Fruit fly (Drosophila melanogaster) whole organism, prepupa: ENCODE results near the gene NPF.

Source experiments
- Blimp-1 ChIP-seq: fragments of 200-800 bp; sonication (Bioruptor generic); optimal IDR thresholded peaks from 3 replicates; lab custom pipeline; 2017; ENCODE audit warnings: missing biosample characterization, missing genetic modification characterization, mild to moderate bottlenecking, moderate library complexity, missing genetic modification reagents
- CG10669 ChIP-seq: fragments of 200-800 bp; sonication (Bioruptor generic); optimal IDR thresholded peaks from 3 replicates; lab custom pipeline; 2018; ENCODE audit warnings: missing biosample characterization, mild to moderate bottlenecking, missing genetic modification characterization, moderate library complexity
- CG11294 ChIP-seq: fragments of 200-800 bp; sonication (Bioruptor generic); IDR thresholded peaks from 2 replicates; pipeline ENCODE4 v1.3.6; 2022; ENCODE audit warnings: missing biosample characterization, missing genetic modification characterization
- CG11902 ChIP-seq: fragments of 200-800 bp; sonication (Bioruptor generic); optimal IDR thresholded peaks from 3 replicates; lab custom pipeline; 2016; ENCODE audit warnings: missing biosample characterization, missing genetic modification characterization
- CG1621 ChIP-seq: fragments of 200-800 bp; sonication (Bioruptor generic); optimal IDR thresholded peaks from 3 replicates; lab custom pipeline; 2018; ENCODE audit warnings: missing biosample characterization, mild to moderate bottlenecking, missing genetic modification characterization
- CG16779 ChIP-seq: fragments of 200-800 bp; sonication (Bioruptor generic); optimal IDR thresholded peaks from 3 replicates; lab custom pipeline; 2017; ENCODE audit warnings: missing biosample characterization, mild to moderate bottlenecking, missing genetic modification characterization
- CG3032 ChIP-seq: fragments of 200-800 bp; optimal IDR thresholded peaks from 2 replicates; lab custom pipeline; 2019; ENCODE audit warnings: missing biosample characterization, mild to moderate bottlenecking, missing genetic modification characterization, moderate library complexity
- CG31627 ChIP-seq: fragments of 200-800 bp; sonication (Bioruptor generic); optimal IDR thresholded peaks from 3 replicates; lab custom pipeline; 2016; ENCODE audit warnings: missing biosample characterization, missing genetic modification characterization
- CG32006 ChIP-seq: fragments of 200-800 bp; sonication (Bioruptor generic); optimal IDR thresholded peaks from 3 replicates; lab custom pipeline; 2017; ENCODE audit warnings: missing biosample characterization, mild to moderate bottlenecking, missing genetic modification characterization
- CG34406 ChIP-seq: fragments of 200-800 bp; sonication (Bioruptor generic); optimal IDR thresholded peaks from 3 replicates; lab custom pipeline; 2016; ENCODE audit warnings: missing biosample characterization, missing genetic modification characterization
- CG6276 ChIP-seq: fragments of 200-800 bp; sonication (Bioruptor generic); optimal IDR thresholded peaks from 2 replicates; lab custom pipeline; 2017; ENCODE audit warnings: missing biosample characterization, mild to moderate bottlenecking, missing genetic modification characterization
- CG6792 ChIP-seq: fragments of 200-800 bp; sonication (Bioruptor generic); optimal IDR thresholded peaks from 3 replicates; lab custom pipeline; 2016; ENCODE audit warnings: missing biosample characterization, missing genetic modification characterization
- CG6808 ChIP-seq: fragments of 200-800 bp; sonication (Bioruptor generic); optimal IDR thresholded peaks from 3 replicates; lab custom pipeline; 2017; ENCODE audit warnings: missing biosample characterization, missing genetic modification characterization, mild to moderate bottlenecking, moderate library complexity, missing genetic modification reagents
- CG6854 ChIP-seq: fragments of 200-800 bp; sonication (Bioruptor generic); optimal IDR thresholded peaks from 2 replicates; lab custom pipeline; 2017; ENCODE audit warnings: missing biosample characterization, mild to moderate bottlenecking, missing genetic modification characterization
- CG7368 ChIP-seq: fragments of 200-800 bp; sonication (Bioruptor generic); optimal IDR thresholded peaks from 3 replicates; lab custom pipeline; 2016; ENCODE audit warnings: missing biosample characterization, missing genetic modification characterization
- CG8119 ChIP-seq: fragments of 200-800 bp; sonication (Bioruptor generic); IDR thresholded peaks from 3 replicates; pipeline ENCODE4 v1.3.6; 2022; ENCODE audit warnings: missing biosample characterization, missing genetic modification characterization
- CG8319 ChIP-seq: fragments of 200-800 bp; sonication (Bioruptor generic); optimal IDR thresholded peaks from 3 replicates; lab custom pipeline; 2016; ENCODE audit warnings: missing biosample characterization, missing genetic modification characterization
- Eip75B ChIP-seq: fragments of 200-800 bp; sonication (Bioruptor generic); optimal IDR thresholded peaks from 3 replicates; lab custom pipeline; 2016; ENCODE audit warnings: missing biosample characterization, missing genetic modification characterization
- Ets21C ChIP-seq: fragments of 200-800 bp; sonication (Bioruptor generic); optimal IDR thresholded peaks from 3 replicates; lab custom pipeline; 2016; ENCODE audit warnings: missing biosample characterization, missing genetic modification characterization
- Gug ChIP-seq: fragments of 200-800 bp; sonication (Bioruptor generic); IDR thresholded peaks from 2 replicates; pipeline ENCODE4 v1.3.6; 2022; ENCODE audit warnings: missing biosample characterization, missing genetic modification characterization
- Hr39 ChIP-seq: fragments of 200-800 bp; sonication (Bioruptor generic); optimal IDR thresholded peaks from 2 replicates; lab custom pipeline; 2016; ENCODE audit warnings: missing biosample characterization, missing genetic modification characterization
- Hr4 ChIP-seq: fragments of 200-800 bp; sonication (Bioruptor generic); optimal IDR thresholded peaks from 3 replicates; lab custom pipeline; 2016; ENCODE audit warnings: missing biosample characterization, missing genetic modification characterization
- OdsH ChIP-seq: fragments of 200-800 bp; sonication (Bioruptor generic); optimal IDR thresholded peaks from 3 replicates; lab custom pipeline; 2016; ENCODE audit warnings: missing biosample characterization, missing genetic modification characterization
- Smox ChIP-seq: fragments of 200-800 bp; sonication (Bioruptor generic); optimal IDR thresholded peaks from 3 replicates; lab custom pipeline; 2016; ENCODE audit warnings: missing biosample characterization, missing genetic modification characterization
- Sox14 ChIP-seq: fragments of 200-800 bp; sonication (Bioruptor generic); optimal IDR thresholded peaks from 3 replicates; lab custom pipeline; 2016; ENCODE audit warnings: missing biosample characterization, missing genetic modification characterization
- Sox15 ChIP-seq: fragments of 200-800 bp; sonication (Bioruptor generic); optimal IDR thresholded peaks from 3 replicates; lab custom pipeline; 2016; ENCODE audit warnings: missing biosample characterization, missing genetic modification characterization
- achi ChIP-seq: fragments of 200-800 bp; sonication (Bioruptor generic); optimal IDR thresholded peaks from 3 replicates; lab custom pipeline; 2016; ENCODE audit warnings: missing biosample characterization, missing genetic modification characterization
- cyc ChIP-seq: fragments of 200-800 bp; sonication (Bioruptor generic); optimal IDR thresholded peaks from 3 replicates; lab custom pipeline; 2016; ENCODE audit warnings: missing biosample characterization, missing genetic modification characterization
- fd59A ChIP-seq: fragments of 200-800 bp; sonication (Bioruptor generic); optimal IDR thresholded peaks from 2 replicates; lab custom pipeline; 2017; ENCODE audit warnings: missing biosample characterization, mild to moderate bottlenecking, missing genetic modification characterization, missing genetic modification reagents
- fkh ChIP-seq: fragments of 200-800 bp; sonication (Bioruptor generic); optimal IDR thresholded peaks from 3 replicates; lab custom pipeline; 2017; ENCODE audit warnings: missing biosample characterization, mild to moderate bottlenecking, missing genetic modification characterization, moderate library complexity
- lz ChIP-seq: fragments of 200-800 bp; sonication (Bioruptor generic); optimal IDR thresholded peaks from 3 replicates; lab custom pipeline; 2016; ENCODE audit warnings: missing biosample characterization, missing genetic modification characterization
- net ChIP-seq: fragments of 200-800 bp; sonication (Bioruptor generic); optimal IDR thresholded peaks from 3 replicates; lab custom pipeline; 2016; ENCODE audit warnings: missing biosample characterization, missing genetic modification characterization
- pdm3 ChIP-seq: fragments of 200-800 bp; sonication (Bioruptor generic); optimal IDR thresholded peaks from 3 replicates; lab custom pipeline; 2016; ENCODE audit warnings: missing biosample characterization, missing genetic modification characterization
- salr ChIP-seq, 2 experiments: fragments of 200-800 bp; sonication (Bioruptor generic); optimal IDR thresholded peaks; 3 replicates each; lab custom pipeline; 2016 to 2018; ENCODE audit warnings: missing biosample characterization in 2 of 2, missing genetic modification characterization in 2 of 2, mild to moderate bottlenecking in 1 of 2
- svp ChIP-seq: fragments of 200-800 bp; sonication (Bioruptor generic); peaks from one replicate; lab custom pipeline; 2016; ENCODE audit warnings: missing biosample characterization, missing genetic modification characterization
- vri ChIP-seq: fragments of 200-800 bp; sonication (Bioruptor generic); optimal IDR thresholded peaks from 3 replicates; lab custom pipeline; 2016; ENCODE audit warnings: missing biosample characterization, mild to moderate bottlenecking, missing genetic modification characterization

The NPF gene

dm6 chr3R:16655494-16656493, 46.8 kb downstream of the NPF start, which contains the start of gene modSP (continued):
- peak; percentile 37; the same call in 1 of the 3 replicates for TF ChIP-seq CG8119 (GFP tag; lab: Robert Waterston, UW)
- peak; percentile 49 for TF ChIP-seq Smox (GFP tag; lab: Kevin White, UChicago)
- peak; percentile 87 for TF ChIP-seq svp
- no peak for TF ChIP-seq CG16779 (tag; lab: Kevin White, UChicago)
- peak; percentile 50 for TF ChIP-seq achi
- TF ChIP-seq vri (GFP tag; lab: Kevin White, UChicago), result peak; percentile 51
- no peak; the same call in 1 of the 2 replicates for TF ChIP-seq Gug (GFP tag; lab: Robert Waterston, UW)
- peak; percentile 47 for TF ChIP-seq OdsH (GFP tag; lab: Kevin White, UChicago)
- TF ChIP-seq Sox15 (GFP tag; lab: Kevin White, UChicago), result peak; percentile 29
- TF ChIP-seq net (GFP tag; lab: Kevin White, UChicago), result peak; percentile 19
- peak; percentile 18 for TF ChIP-seq CG7368 (GFP tag; lab: Kevin White, UChicago)
- no peak for TF ChIP-seq CG11294 (GFP tag; lab: Robert Waterston, UW)
- TF ChIP-seq salr (GFP tag; optimal IDR thresholded peaks at IDR 0.05; lab: Kevin White, UChicago), result peak in 1 of 2 experiments; percentile 15
- peak; percentile 48 for TF ChIP-seq CG32006 (GFP tag; lab: Kevin White, UChicago)
- TF ChIP-seq Eip75B (GFP tag; lab: Kevin White, UChicago), result peak; percentile 61
- peak; percentile 37 for TF ChIP-seq Ets21C (GFP tag; lab: Kevin White, UChicago)
- peak; percentile 59 for TF ChIP-seq fkh (GFP tag; lab: Kevin White, UChicago)
- TF ChIP-seq CG31627, result peak; percentile 58
- no peak for TF ChIP-seq fd59A
- TF ChIP-seq Blimp-1 (GFP tag; lab: Kevin White, UChicago), result no peak
- TF ChIP-seq Sox14, result peak; percentile 55
- no peak for TF ChIP-seq CG6276
- TF ChIP-seq CG1621, result peak; percentile 57
- TF ChIP-seq CG11902 (GFP tag; lab: Kevin White, UChicago), result no peak
- TF ChIP-seq CG6792 (GFP tag; lab: Kevin White, UChicago), result peak; percentile 31
- peak; percentile 25 for TF ChIP-seq CG3032
- peak; percentile 52 for TF ChIP-seq cyc (GFP tag; lab: Kevin White, UChicago)
- peak; percentile 57 for TF ChIP-seq Hr4
- TF ChIP-seq CG8319, result no peak
- TF ChIP-seq pdm3, result peak; percentile 53
- TF ChIP-seq CG34406 (GFP tag; lab: Kevin White, UChicago), result peak; percentile 37
- TF ChIP-seq CG6808 (GFP tag; lab: Kevin White, UChicago), result peak; percentile 59
- no peak for TF ChIP-seq CG10669 (GFP tag; lab: Kevin White, UChicago)
- TF ChIP-seq lz (GFP tag; lab: Kevin White, UChicago), result peak; percentile 70
- peak; percentile 59 for TF ChIP-seq CG6854 (GFP tag; lab: Kevin White, UChicago)
- peak; percentile 68 for TF ChIP-seq Hr39 (GFP tag; lab: Kevin White, UChicago)
- TF ChIP-seq, all 60 proteins: peak for 41
